Fruit fly (Drosophila melanogaster): ENCODE data around the gene Ugt303A1.
A peak's percentile ranks its signal among the peaks of the same experiment; 100 is the strongest.

Ugt303A1 gene

dm6 chr3R:11214449-11214950 lies 39.2 kb downstream of the Ugt303A1 start, which contains the start of gene ZnT86D (continued):
- TF ChIP-seq CG17912 (GFP tag; optimal IDR thresholded peaks at IDR 0.05) (peak; percentile 2), br (optimal IDR thresholded peaks at IDR 0.05) (no peak), Dfd (GFP tag; optimal IDR thresholded peaks at IDR 0.05) (no peak), Atf3 (GFP tag; optimal IDR thresholded peaks at IDR 0.05) (peak; percentile 39), lov (optimal IDR thresholded peaks at IDR 0.05) (no peak), lov (GFP tag; IDR thresholded peaks at IDR 0.05) (no peak), nerfin-2 (GFP tag; IDR thresholded peaks at IDR 0.05; ENCODE audit: partially characterized antibody) (no peak), CG2202 (tag; optimal IDR thresholded peaks at IDR 0.05) (no peak), CG11695 (GFP tag; IDR thresholded peaks at IDR 0.05) (no peak), Hr78 (GFP tag; optimal IDR thresholded peaks at IDR 0.05) (no peak), Xrp1 (GFP tag; IDR thresholded peaks at IDR 0.05) (peak; percentile 30; the same call in 1 of the 2 replicates), al (GFP tag; IDR thresholded peaks at IDR 0.05) (peak; percentile 58; the same call in 1 of the 2 replicates), CG6765 (GFP tag; optimal IDR thresholded peaks at IDR 0.05) (no peak), Tbp (GFP tag; optimal IDR thresholded peaks at IDR 0.05) (no peak), CG5245 (GFP tag; optimal IDR thresholded peaks at IDR 0.05) (peak; percentile 18), chinmo (GFP tag; IDR thresholded peaks at IDR 0.05; ENCODE audit: partially characterized antibody) (no peak), Pdp1 (GFP tag; optimal IDR thresholded peaks at IDR 0.05) (peak; percentile 48 to 49), seq (GFP tag; IDR thresholded peaks at IDR 0.05) (no peak), CG2889 (GFP tag; IDR thresholded peaks at IDR 0.05) (no peak), CG16815 (GFP tag; optimal IDR thresholded peaks at IDR 0.05) (peak; percentile 49), CG30431 (GFP tag; optimal IDR thresholded peaks at IDR 0.05) (no peak), HmgD (GFP tag; optimal IDR thresholded peaks at IDR 0.05) (no peak), CG2199 (GFP tag; IDR thresholded peaks at IDR 0.05) (no peak), CG15601 (tag; optimal IDR thresholded peaks at IDR 0.05) (peak; percentile 66), Drgx (GFP tag; IDR thresholded peaks at IDR 0.05) (no peak), CG34224 (GFP tag; IDR thresholded peaks at IDR 0.05; ENCODE audit: partially characterized antibody) (no peak), D19A (tag; optimal IDR thresholded peaks at IDR 0.05) (peak; percentile 60), CG6689 (GFP tag; IDR thresholded peaks at IDR 0.05) (peak; percentile 75), klu (GFP tag; IDR thresholded peaks at IDR 0.05) (peak; percentile 57; the same call in 1 of the 2 replicates), CG7271 (tag; optimal IDR thresholded peaks at IDR 0.05) (no peak), CG18476 (GFP tag; optimal IDR thresholded peaks at IDR 0.05) (peak; percentile 51), CG12299 (tag; optimal IDR thresholded peaks at IDR 0.05) (peak; percentile 36), Lhr (GFP tag; optimal IDR thresholded peaks at IDR 0.05) (no peak), zf30C (GFP tag; optimal IDR thresholded peaks at IDR 0.05) (no peak), CG11560 (tag; IDR thresholded peaks at IDR 0.05) (no peak), CG16779 (GFP tag; IDR thresholded peaks at IDR 0.05) (no peak), CG11085 (GFP tag; IDR thresholded peaks at IDR 0.05) (no peak), CG15269 (tag; optimal IDR thresholded peaks at IDR 0.05) (peak; percentile 72), maf-S (GFP tag; optimal IDR thresholded peaks at IDR 0.05) (peak; percentile 11), bowl (GFP tag; IDR thresholded peaks at IDR 0.05) (no peak), Fer1 (GFP tag; optimal IDR thresholded peaks at IDR 0.05) (peak; percentile 67), lilli (GFP tag; optimal IDR thresholded peaks at IDR 0.05) (peak; percentile 63), chm (GFP tag; IDR thresholded peaks at IDR 0.05) (no peak), CG18599 (GFP tag; optimal IDR thresholded peaks at IDR 0.05) (peak; percentile 78), Med (GFP tag) (peak; percentile 95), CG3163 (GFP tag; optimal IDR thresholded peaks at IDR 0.05) (peak; percentile 47), CG43689 (GFP tag; IDR thresholded peaks at IDR 0.05) (no peak), vnd (GFP tag; IDR thresholded peaks at IDR 0.05; ENCODE audit: partially characterized antibody) (no peak), NfI (GFP tag; optimal IDR thresholded peaks at IDR 0.05) (peak; percentile 67), Meics (GFP tag; optimal IDR thresholded peaks at IDR 0.05) (peak; percentile 75), CG6854 (GFP tag; optimal IDR thresholded peaks at IDR 0.05) (no peak), Optix (GFP tag; IDR thresholded peaks at IDR 0.05) (no peak)
